Worm (Caenorhabditis elegans) whole organism, mixed stage, embryonic: Measurements from ENCODE around the gene rog-1.

ENCODE experiments used
- M03D4.4 ChIP-seq: sonication (generic microtip); optimal IDR thresholded peaks from 2 replicates; lab custom pipeline; 2017; ENCODE audit warnings: mild to moderate bottlenecking, missing genetic modification characterization, missing compliant biosample characterization
- bed-3 ChIP-seq: fragments of 200-800 bp; sonication (Bioruptor generic); optimal IDR thresholded peaks from 3 replicates; lab custom pipeline; 2018; ENCODE audit warnings: mild to moderate bottlenecking, missing genetic modification characterization, moderate library complexity, missing compliant biosample characterization
- blmp-1 ChIP-seq: fragments of 150-350 bp; optimal IDR thresholded peaks from 2 replicates; lab custom pipeline; 2014; ENCODE audit warnings: missing biosample characterization, missing genetic modification characterization
- ceh-39 ChIP-seq: fragments of 150-350 bp; optimal IDR thresholded peaks from 2 replicates; lab custom pipeline; 2014; ENCODE audit warnings: missing biosample characterization, missing genetic modification characterization
- ceh-43 ChIP-seq: fragments of 200-800 bp; sonication (Bioruptor generic); optimal IDR thresholded peaks from 2 replicates; lab custom pipeline; 2018; ENCODE audit warnings: mild to moderate bottlenecking, missing genetic modification characterization, moderate library complexity, missing compliant biosample characterization
- ces-1 ChIP-seq: fragments of 150-350 bp; optimal IDR thresholded peaks from 2 replicates; lab custom pipeline; 2014; ENCODE audit warnings: missing biosample characterization, missing genetic modification reagents, missing genetic modification characterization
- cnd-1 ChIP-seq: fragments of 200-800 bp; sonication (Bioruptor generic); optimal IDR thresholded peaks from 2 replicates; lab custom pipeline; 2018; ENCODE audit warnings: mild to moderate bottlenecking, missing genetic modification characterization, missing compliant biosample characterization
- elt-1 ChIP-seq: sonication (generic microtip); optimal IDR thresholded peaks from 2 replicates; lab custom pipeline; 2017; ENCODE audit warnings: missing genetic modification characterization, mild to moderate bottlenecking, missing compliant biosample characterization, antibody characterized with exemption, moderate library complexity, borderline replicate concordance; ENCODE audit not compliant: insufficient read depth
- flh-1 ChIP-seq: fragments of 200-800 bp; sonication (Bioruptor generic); optimal IDR thresholded peaks from 2 replicates; lab custom pipeline; 2018; ENCODE audit warnings: mild to moderate bottlenecking, missing genetic modification characterization, moderate library complexity, missing compliant biosample characterization
- ham-2 ChIP-seq: fragments of 200-800 bp; sonication (Bioruptor generic); optimal IDR thresholded peaks from 2 replicates; lab custom pipeline; 2018; ENCODE audit warnings: mild to moderate bottlenecking, missing genetic modification characterization, missing compliant biosample characterization
- hlh-1 ChIP-seq: fragments of 150-350 bp; optimal IDR thresholded peaks from 2 replicates; lab custom pipeline; 2014; ENCODE audit warnings: missing biosample characterization, missing genetic modification reagents, missing genetic modification characterization
- lin-13 ChIP-seq: fragments of 150-350 bp; optimal IDR thresholded peaks from 2 replicates; lab custom pipeline; 2014; ENCODE audit warnings: missing biosample characterization, missing genetic modification characterization
- lin-32 ChIP-seq: fragments of 200-800 bp; sonication (Bioruptor generic); optimal IDR thresholded peaks from 2 replicates; lab custom pipeline; 2018; ENCODE audit warnings: mild to moderate bottlenecking, missing genetic modification characterization, missing compliant biosample characterization
- lsy-2 ChIP-seq: fragments of 150-350 bp; optimal IDR thresholded peaks from 2 replicates; lab custom pipeline; 2014; ENCODE audit warnings: missing biosample characterization, missing genetic modification characterization
- mab-5 ChIP-seq: fragments of 150-350 bp; optimal IDR thresholded peaks from 2 replicates; lab custom pipeline; 2014; ENCODE audit warnings: missing biosample characterization, missing genetic modification characterization
- mep-1 ChIP-seq: fragments of 150-350 bp; optimal IDR thresholded peaks from 2 replicates; lab custom pipeline; 2017; ENCODE audit warnings: missing biosample characterization, missing genetic modification reagents, missing genetic modification characterization, inconsistent platforms
- mls-2 ChIP-seq: sonication (generic microtip); optimal IDR thresholded peaks from 2 replicates; lab custom pipeline; 2016; ENCODE audit warnings: mild to moderate bottlenecking, missing genetic modification characterization, moderate library complexity, missing compliant biosample characterization
- nhr-2 ChIP-seq: fragments of 150-350 bp; optimal IDR thresholded peaks from 2 replicates; lab custom pipeline; 2014; ENCODE audit warnings: missing biosample characterization, missing genetic modification characterization
- nhr-237 ChIP-seq: fragments of 150-350 bp; optimal IDR thresholded peaks from 2 replicates; lab custom pipeline; 2014; ENCODE audit warnings: missing biosample characterization, missing genetic modification characterization
- nhr-28 ChIP-seq: fragments of 150-350 bp; optimal IDR thresholded peaks from 2 replicates; lab custom pipeline; 2014; ENCODE audit warnings: missing biosample characterization, missing genetic modification characterization
- nhr-76 ChIP-seq: sonication (generic microtip); optimal IDR thresholded peaks from 2 replicates; lab custom pipeline; 2017; ENCODE audit warnings: missing biosample characterization, missing genetic modification characterization
- pha-4 ChIP-seq: fragments of 150-350 bp; optimal IDR thresholded peaks from 2 replicates; lab custom pipeline; 2018; ENCODE audit warnings: missing biosample characterization, missing genetic modification reagents, missing genetic modification characterization
- sem-2 ChIP-seq: fragments of 200-800 bp; sonication (Bioruptor generic); optimal IDR thresholded peaks from 2 replicates; lab custom pipeline; 2018; ENCODE audit warnings: mild to moderate bottlenecking, missing genetic modification characterization, missing compliant biosample characterization
- snpc-4 ChIP-seq: fragments of 150-350 bp; optimal IDR thresholded peaks from 2 replicates; lab custom pipeline; 2014; ENCODE audit warnings: missing biosample characterization, missing genetic modification characterization
- sptf-1 ChIP-seq: sonication (generic microtip); optimal IDR thresholded peaks from 2 replicates; lab custom pipeline; 2017; ENCODE audit warnings: mild to moderate bottlenecking, missing genetic modification characterization, moderate library complexity, missing compliant biosample characterization
- tbx-8 ChIP-seq: fragments of 200-800 bp; sonication (Bioruptor generic); optimal IDR thresholded peaks from 2 replicates; lab custom pipeline; 2018; ENCODE audit warnings: mild to moderate bottlenecking, missing genetic modification characterization, moderate library complexity, missing compliant biosample characterization
- unc-39 ChIP-seq: fragments of 150-350 bp; optimal IDR thresholded peaks from 2 replicates; lab custom pipeline; 2014; ENCODE audit warnings: missing biosample characterization, missing genetic modification characterization
- unc-62 ChIP-seq: fragments of 150-350 bp; optimal IDR thresholded peaks from 2 replicates; lab custom pipeline; 2014; ENCODE audit warnings: missing biosample characterization, missing genetic modification reagents, missing genetic modification characterization
- ztf-11 ChIP-seq: fragments of 150-350 bp; optimal IDR thresholded peaks from 2 replicates; lab custom pipeline; 2014; ENCODE audit warnings: missing biosample characterization, missing genetic modification characterization

The rog-1 gene

ce11 chrII:1398396-1398795 is 23.6 kb upstream of the rog-1 start, which contains the start of gene F54D12.2:
Gene F54D12.2, plus strand, starts transcription at chrII:1398696.
- TF ChIP-seq lsy-2 (tag; lab: Kevin White, UChicago) (no peak), ztf-11 (tag; lab: Kevin White, UChicago) (no peak), bed-3 (GFP tag; lab: Kevin White, UChicago) (no peak), nhr-237 (tag; lab: Kevin White, UChicago) (no peak), elt-1 (tag; lab: Kevin White, UChicago) (no peak), mls-2 (no peak), ceh-39 (tag; lab: Kevin White, UChicago) (no peak), ceh-43 (GFP tag; lab: Kevin White, UChicago) (no peak), ham-2 (no peak), nhr-76 (no peak), snpc-4 (tag; lab: Kevin White, UChicago) (no peak), nhr-28 (tag; lab: Kevin White, UChicago) (no peak), M03D4.4 (tag; lab: Kevin White, UChicago) (no peak), mep-1 (tag; lab: Kevin White, UChicago) (no peak), nhr-2 (tag; lab: Kevin White, UChicago) (no peak), tbx-8 (GFP tag; lab: Kevin White, UChicago) (no peak), unc-62 (GFP tag; lab: Kevin White, UChicago) (no peak), pha-4 (tag; lab: Kevin White, UChicago) (no peak), blmp-1 (tag; lab: Kevin White, UChicago) (no peak)

ce11 chrII:1397703-1398102 is 22.9 kb upstream of the rog-1 start, which contains the start of gene F54D12.8:
Gene F54D12.8, minus strand, starts transcription at chrII:1398038.
- TF ChIP-seq ceh-43 (GFP tag; lab: Kevin White, UChicago) (no peak), lin-13 (no peak), hlh-1 (tag; lab: Kevin White, UChicago) (no peak), cnd-1 (tag; lab: Kevin White, UChicago) (no peak), sptf-1 (tag; lab: Kevin White, UChicago) (no peak), unc-39 (tag; lab: Kevin White, UChicago) (no peak), ces-1 (GFP tag; lab: Kevin White, UChicago) (no peak)

- TF ChIP-seq ceh-39 (tag; lab: Kevin White, UChicago), result no peak
- no peak for TF ChIP-seq bed-3 (GFP tag; lab: Kevin White, UChicago)
- TF ChIP-seq flh-1 (GFP tag; lab: Kevin White, UChicago), result no peak
Observed at ce11 chrII:1386478-1386877, 11.7 kb upstream of the rog-1 start, which contains the start of gene aat-7. Gene aat-7, plus strand, starts transcription at chrII:1386870.

- TF ChIP-seq lin-32 (no peak), ceh-39 (tag; lab: Kevin White, UChicago) (no peak), unc-62 (GFP tag; lab: Kevin White, UChicago) (no peak), mab-5 (tag; lab: Kevin White, UChicago) (no peak), ceh-43 (GFP tag; lab: Kevin White, UChicago) (no peak), snpc-4 (tag; lab: Kevin White, UChicago) (no peak)
- TF ChIP-seq, all 35 proteins: peak for 0
Observed at ce11 chrII:1385280-1385679, 10.5 kb upstream of the rog-1 start, which contains the start of gene F54D12.7. Gene F54D12.7, minus strand, starts transcription at chrII:1385380.

- TF ChIP-seq blmp-1 (tag; lab: Kevin White, UChicago) (peak; percentile 5), mab-5 (tag; lab: Kevin White, UChicago) (no peak)
Observed at ce11 chrII:1381618-1382017, 6.8 kb upstream of the rog-1 start, which contains the start of gene F54D12.9. Gene F54D12.9, minus strand, starts transcription at chrII:1381718.

ce11 chrII:1378259-1378658 is 3.5 kb upstream of the rog-1 start, which contains the start of gene F54D12.10:
Gene F54D12.10, minus strand, starts transcription at chrII:1378359.
- TF ChIP-seq nhr-237 (tag; lab: Kevin White, UChicago) (no peak), snpc-4 (tag; lab: Kevin White, UChicago) (no peak), sem-2 (GFP tag; lab: Kevin White, UChicago) (no peak), ceh-39 (tag; lab: Kevin White, UChicago) (no peak)
